Worm (Caenorhabditis elegans) whole organism, L2 larva: ENCODE data around the gene col-157.

Experiments
- C34F6.9 ChIP-seq: fragments of 150-350 bp; optimal IDR thresholded peaks from 2 replicates; lab custom pipeline; 2014; ENCODE audit warnings: missing biosample characterization, missing genetic modification characterization
- F13H6.1 ChIP-seq: sonication (generic microtip); optimal IDR thresholded peaks from 2 replicates; lab custom pipeline; 2016; ENCODE audit warnings: missing genetic modification characterization, missing compliant biosample characterization
- Y55F3AM.14 ChIP-seq: fragments of 200-800 bp; sonication (Bioruptor generic); optimal IDR thresholded peaks from 2 replicates; lab custom pipeline; 2018; ENCODE audit warnings: mild to moderate bottlenecking, missing genetic modification characterization, missing compliant biosample characterization
- ZK546.5 ChIP-seq: sonication (generic microtip); optimal IDR thresholded peaks from 2 replicates; lab custom pipeline; 2017; ENCODE audit warnings: missing biosample characterization, missing genetic modification characterization
- alr-1 ChIP-seq: fragments of 150-350 bp; optimal IDR thresholded peaks from 2 replicates; lab custom pipeline; 2014; ENCODE audit warnings: missing biosample characterization, missing genetic modification characterization
- aly-2 ChIP-seq: fragments of 150-350 bp; optimal IDR thresholded peaks from 2 replicates; lab custom pipeline; 2014; ENCODE audit warnings: missing biosample characterization, missing genetic modification characterization
- blmp-1 ChIP-seq: sonication (generic microtip); optimal IDR thresholded peaks from 2 replicates; lab custom pipeline; 2017; ENCODE audit warnings: missing genetic modification characterization, mild to moderate bottlenecking, missing compliant biosample characterization, antibody characterized with exemption, moderate library complexity; ENCODE audit not compliant: insufficient read depth
- ceh-16 ChIP-seq: fragments of 150-350 bp; optimal IDR thresholded peaks from 2 replicates; lab custom pipeline; 2014; ENCODE audit warnings: missing biosample characterization, missing genetic modification characterization
- ceh-82 ChIP-seq: fragments of 150-350 bp; optimal IDR thresholded peaks from 2 replicates; lab custom pipeline; 2014; ENCODE audit warnings: missing biosample characterization, missing genetic modification characterization
- crh-2 ChIP-seq: sonication (generic microtip); optimal IDR thresholded peaks from 2 replicates; lab custom pipeline; 2017; ENCODE audit warnings: missing biosample characterization, missing genetic modification characterization
- egl-27 ChIP-seq: sonication (generic microtip); optimal IDR thresholded peaks from 3 replicates; lab custom pipeline; 2017; ENCODE audit warnings: missing biosample characterization, missing genetic modification reagents, missing genetic modification characterization
- elt-1 ChIP-seq: fragments of 150-350 bp; optimal IDR thresholded peaks from 2 replicates; lab custom pipeline; 2014; ENCODE audit warnings: missing biosample characterization, missing genetic modification characterization
- lin-11 ChIP-seq: fragments of 150-350 bp; sonication (generic microtip); optimal IDR thresholded peaks from 2 replicates; lab custom pipeline; 2014; ENCODE audit warnings: missing biosample characterization, missing genetic modification characterization, inconsistent platforms, mixed read lengths
- lin-13 ChIP-seq: fragments of 150-350 bp; optimal IDR thresholded peaks from 2 replicates; lab custom pipeline; 2014; ENCODE audit warnings: missing biosample characterization, missing genetic modification reagents, missing genetic modification characterization
- lsy-2 ChIP-seq, 2 experiments: fragments of 150-350 bp in 1 of 2; sonication (generic microtip) in 1 of 2; optimal IDR thresholded peaks; 2 replicates each; lab custom pipeline; 2014 to 2017; ENCODE audit warnings: missing biosample characterization in 2 of 2, missing genetic modification characterization in 2 of 2
- mab-5 ChIP-seq: fragments of 150-350 bp; optimal IDR thresholded peaks from 2 replicates; lab custom pipeline; 2014; ENCODE audit warnings: missing biosample characterization, missing genetic modification characterization
- nhr-10 ChIP-seq: sonication (generic microtip); optimal IDR thresholded peaks from 2 replicates; lab custom pipeline; 2017; ENCODE audit warnings: missing biosample characterization, missing genetic modification characterization
- nhr-12 ChIP-seq: fragments of 150-350 bp; optimal IDR thresholded peaks from 2 replicates; lab custom pipeline; 2014; ENCODE audit warnings: missing biosample characterization, missing genetic modification characterization
- nhr-129 ChIP-seq: fragments of 150-350 bp; optimal IDR thresholded peaks from 2 replicates; lab custom pipeline; 2014; ENCODE audit warnings: missing biosample characterization, missing genetic modification characterization
- nhr-23 ChIP-seq: fragments of 150-350 bp; optimal IDR thresholded peaks from 2 replicates; lab custom pipeline; 2014; ENCODE audit warnings: missing biosample characterization, missing genetic modification reagents, missing genetic modification characterization
- nhr-237 ChIP-seq: fragments of 150-350 bp; optimal IDR thresholded peaks from 2 replicates; lab custom pipeline; 2014; ENCODE audit warnings: missing biosample characterization, missing genetic modification characterization
- nhr-25 ChIP-seq: fragments of 150-350 bp; sonication (generic microtip); optimal IDR thresholded peaks from 3 replicates; lab custom pipeline; 2014; ENCODE audit warnings: missing biosample characterization, missing genetic modification characterization
- nhr-6 ChIP-seq: fragments of 150-350 bp; optimal IDR thresholded peaks from 2 replicates; lab custom pipeline; 2014; ENCODE audit warnings: missing biosample characterization, missing genetic modification characterization
- nhr-77 ChIP-seq: fragments of 150-350 bp; optimal IDR thresholded peaks from 2 replicates; lab custom pipeline; 2014; ENCODE audit warnings: missing biosample characterization, missing genetic modification characterization
- peb-1 ChIP-seq: fragments of 150-350 bp; optimal IDR thresholded peaks from 2 replicates; lab custom pipeline; 2014; ENCODE audit warnings: missing biosample characterization, missing genetic modification characterization
- sem-4 ChIP-seq: fragments of 150-350 bp; optimal IDR thresholded peaks from 2 replicates; lab custom pipeline; 2014; ENCODE audit warnings: missing biosample characterization, missing genetic modification reagents, missing genetic modification characterization
- sma-3 ChIP-seq: sonication (generic microtip); optimal IDR thresholded peaks from 2 replicates; lab custom pipeline; 2016; ENCODE audit warnings: missing genetic modification reagents, missing genetic modification characterization, missing compliant biosample characterization
- sma-9 ChIP-seq, 2 experiments: fragments of 150-350 bp in 1 of 2; sonication (generic microtip) in 1 of 2; optimal IDR thresholded peaks; 2 replicates each; lab custom pipeline; 2014 to 2016; ENCODE audit warnings: missing genetic modification characterization in 2 of 2, mild to moderate bottlenecking in 1 of 2, missing biosample characterization in 1 of 2, missing compliant biosample characterization in 1 of 2, missing genetic modification reagents in 1 of 2, moderate library complexity in 1 of 2
- unc-55 ChIP-seq: fragments of 150-350 bp; sonication (generic microtip); optimal IDR thresholded peaks from 3 replicates; lab custom pipeline; 2014; ENCODE audit warnings: missing biosample characterization, missing genetic modification reagents, missing genetic modification characterization
- unc-62 ChIP-seq: fragments of 150-350 bp; optimal IDR thresholded peaks from 2 replicates; lab custom pipeline; 2014; ENCODE audit warnings: missing biosample characterization, missing genetic modification reagents, missing genetic modification characterization
- zag-1 ChIP-seq: fragments of 150-350 bp; optimal IDR thresholded peaks from 2 replicates; lab custom pipeline; 2014; ENCODE audit warnings: missing biosample characterization, missing genetic modification characterization
- ztf-1 ChIP-seq: fragments of 200-800 bp; sonication (Bioruptor generic); conservative IDR thresholded peaks from 2 replicates; pipeline ENCODE4 v1.3.6; 2022; ENCODE audit warnings: missing genetic modification characterization, missing compliant biosample characterization
- ztf-11 ChIP-seq: sonication (generic microtip); optimal IDR thresholded peaks from 2 replicates; lab custom pipeline; 2017; ENCODE audit warnings: missing biosample characterization, missing genetic modification characterization

col-157 gene

ce11 chrV:11525338-11525737 lies 41.5 kb downstream of the col-157 start:
- no peak for TF ChIP-seq sem-4 (tag; lab: Kevin White, UChicago)
- no peak for TF ChIP-seq nhr-23 (tag; lab: Kevin White, UChicago)
- TF ChIP-seq peb-1 (tag; lab: Kevin White, UChicago): no peak
- peak; percentile 59 for TF ChIP-seq F13H6.1 (tag; lab: Kevin White, UChicago)
- no peak for TF ChIP-seq crh-2 (tag; lab: Kevin White, UChicago)
- TF ChIP-seq aly-2 (tag; lab: Kevin White, UChicago): no peak
- no peak for TF ChIP-seq ceh-82 (tag; lab: Kevin White, UChicago)
- TF ChIP-seq sma-3 (GFP tag; lab: Kevin White, UChicago): no peak
- TF ChIP-seq lin-13 (GFP tag; lab: Kevin White, UChicago): no peak
- no peak for TF ChIP-seq ZK546.5
- no peak for TF ChIP-seq ztf-1 (GFP tag; lab: Robert Waterston, UW)
- TF ChIP-seq nhr-25 (tag; lab: Kevin White, UChicago): peak; percentile 61
- no peak for TF ChIP-seq lin-11 (tag; lab: Kevin White, UChicago)
- TF ChIP-seq alr-1 (tag; lab: Kevin White, UChicago): no peak
- peak; percentile 59 for TF ChIP-seq blmp-1 (tag; lab: Kevin White, UChicago)

ce11 chrV:11526927-11527491 lies 43.2 kb downstream of the col-157 start:
- TF ChIP-seq alr-1 (tag; lab: Kevin White, UChicago) (no peak), nhr-25 (tag; lab: Kevin White, UChicago) (peak; percentile 53)

ce11 chrV:11527531-11527930 lies 43.7 kb downstream of the col-157 start, which contains the start of gene ccch-1:
ccch-1 (plus strand) TSS chrV:11527831.
- TF ChIP-seq egl-27 (tag; lab: Kevin White, UChicago): no peak
- no peak for TF ChIP-seq elt-1 (tag; lab: Kevin White, UChicago)
- no peak for TF ChIP-seq ztf-11 (tag; lab: Kevin White, UChicago)
- no peak for TF ChIP-seq ztf-1 (GFP tag; lab: Robert Waterston, UW)
- TF ChIP-seq nhr-77 (tag; lab: Kevin White, UChicago): no peak
- TF ChIP-seq crh-2 (tag; lab: Kevin White, UChicago): no peak
- TF ChIP-seq C34F6.9 (tag; lab: Kevin White, UChicago): no peak
- TF ChIP-seq lin-11 (tag; lab: Kevin White, UChicago): no peak
- no peak for TF ChIP-seq mab-5 (tag; lab: Kevin White, UChicago)
- TF ChIP-seq sem-4 (tag; lab: Kevin White, UChicago): no peak
- TF ChIP-seq sma-9 (GFP tag; optimal IDR thresholded peaks at IDR 0.05; lab: Kevin White, UChicago): no peak
- no peak for TF ChIP-seq sma-9 (tag; optimal IDR thresholded peaks at IDR 0.05; lab: Kevin White, UChicago)
- TF ChIP-seq unc-55 (GFP tag; lab: Kevin White, UChicago): no peak
- TF ChIP-seq aly-2 (tag; lab: Kevin White, UChicago): no peak
- TF ChIP-seq nhr-129: no peak
- no peak for TF ChIP-seq lsy-2 (tag; optimal IDR thresholded peaks at IDR 0.05; lab: Kevin White, UChicago)
- TF ChIP-seq unc-62: no peak
- TF ChIP-seq zag-1 (tag; lab: Kevin White, UChicago): no peak

ce11 chrV:11528633-11529327 lies 44.9 kb downstream of the col-157 start:
- no peak for TF ChIP-seq peb-1 (tag; lab: Kevin White, UChicago)
- TF ChIP-seq unc-55 (GFP tag; lab: Kevin White, UChicago): no peak
- no peak for TF ChIP-seq sem-4 (tag; lab: Kevin White, UChicago)
- TF ChIP-seq nhr-10 (tag; lab: Kevin White, UChicago): no peak
- no peak for TF ChIP-seq nhr-6
- peak; percentile 30 for TF ChIP-seq nhr-25 (tag; lab: Kevin White, UChicago)
- no peak for TF ChIP-seq Y55F3AM.14 (GFP tag; lab: Kevin White, UChicago)
- TF ChIP-seq ceh-16 (tag; lab: Kevin White, UChicago): no peak
- peak; percentile 13 for TF ChIP-seq nhr-129
- TF ChIP-seq nhr-12 (tag; lab: Kevin White, UChicago): no peak
- no peak for TF ChIP-seq F13H6.1 (tag; lab: Kevin White, UChicago)
- TF ChIP-seq unc-62: no peak
- no peak for TF ChIP-seq nhr-237 (tag; lab: Kevin White, UChicago)
